Worm (Caenorhabditis elegans): Measurements from ENCODE around the gene trx-3.

ce11 chrIV:4533025-4533424 is 46.2 kb downstream of the trx-3 start, which contains the start of gene ZK185.4:
- TF ChIP-seq ztf-4 (tag; optimal IDR thresholded peaks at IDR 0.05) (no peak), lin-39 (tag; optimal IDR thresholded peaks at IDR 0.05) (no peak), nhr-77 (tag; optimal IDR thresholded peaks at IDR 0.05) (no peak), nhr-11 (tag; optimal IDR thresholded peaks at IDR 0.05) (no peak), ama-1 (optimal IDR thresholded peaks at IDR 0.05) (no peak), fos-1 (tag; optimal IDR thresholded peaks at IDR 0.05) (no peak), alr-1 (tag; optimal IDR thresholded peaks at IDR 0.05) (no peak), nhr-237 (tag; optimal IDR thresholded peaks at IDR 0.05) (no peak), dmd-4 (tag; optimal IDR thresholded peaks at IDR 0.05) (no peak), snpc-4 (tag; optimal IDR thresholded peaks at IDR 0.05) (no peak)

Data from whole organism, L2 larva.